Fruit fly (Drosophila melanogaster) whole organism, prepupa: Measurements from ENCODE around the gene CG3505.

ENCODE experiments used
- Blimp-1 ChIP-seq: fragments of 200-800 bp; sonication (Bioruptor generic); optimal IDR thresholded peaks from 3 replicates; lab custom pipeline; 2017; ENCODE audit warnings: missing biosample characterization, missing genetic modification characterization, mild to moderate bottlenecking, moderate library complexity, missing genetic modification reagents
- CG16779 ChIP-seq: fragments of 200-800 bp; sonication (Bioruptor generic); optimal IDR thresholded peaks from 3 replicates; lab custom pipeline; 2017; ENCODE audit warnings: missing biosample characterization, mild to moderate bottlenecking, missing genetic modification characterization
- CG6163 ChIP-seq: fragments of 200-800 bp; sonication (Bioruptor generic); IDR thresholded peaks from 3 replicates; pipeline ENCODE4 v1.3.6; 2022; ENCODE audit warnings: missing biosample characterization, missing genetic modification characterization
- CG6792 ChIP-seq: fragments of 200-800 bp; sonication (Bioruptor generic); optimal IDR thresholded peaks from 3 replicates; lab custom pipeline; 2016; ENCODE audit warnings: missing biosample characterization, missing genetic modification characterization
- CG8319 ChIP-seq: fragments of 200-800 bp; sonication (Bioruptor generic); optimal IDR thresholded peaks from 3 replicates; lab custom pipeline; 2016; ENCODE audit warnings: missing biosample characterization, missing genetic modification characterization
- Met ChIP-seq: fragments of 200-800 bp; sonication (Bioruptor generic); optimal IDR thresholded peaks from 3 replicates; lab custom pipeline; 2016; ENCODE audit warnings: missing biosample characterization, missing genetic modification characterization
- OdsH ChIP-seq: fragments of 200-800 bp; sonication (Bioruptor generic); optimal IDR thresholded peaks from 3 replicates; lab custom pipeline; 2016; ENCODE audit warnings: missing biosample characterization, missing genetic modification characterization
- cyc ChIP-seq: fragments of 200-800 bp; sonication (Bioruptor generic); optimal IDR thresholded peaks from 3 replicates; lab custom pipeline; 2016; ENCODE audit warnings: missing biosample characterization, missing genetic modification characterization
- dac ChIP-seq: fragments of 200-800 bp; sonication (Bioruptor generic); optimal IDR thresholded peaks from 2 replicates; lab custom pipeline; 2017; ENCODE audit warnings: missing biosample characterization, mild to moderate bottlenecking, missing genetic modification characterization
- dsx ChIP-seq: fragments of 200-800 bp; optimal IDR thresholded peaks from 3 replicates; lab custom pipeline; 2019; ENCODE audit warnings: missing biosample characterization, mild to moderate bottlenecking, missing genetic modification characterization, moderate library complexity; ENCODE audit not compliant: poor library complexity, severe bottlenecking
- esn ChIP-seq: fragments of 200-800 bp; sonication (Bioruptor generic); optimal IDR thresholded peaks from 2 replicates; lab custom pipeline; 2016; ENCODE audit warnings: missing biosample characterization, mild to moderate bottlenecking, missing genetic modification characterization, moderate library complexity
- fkh ChIP-seq: fragments of 200-800 bp; sonication (Bioruptor generic); optimal IDR thresholded peaks from 3 replicates; lab custom pipeline; 2017; ENCODE audit warnings: missing biosample characterization, mild to moderate bottlenecking, missing genetic modification characterization, moderate library complexity
- topi ChIP-seq: fragments of 200-800 bp; sonication (Bioruptor generic); optimal IDR thresholded peaks from 3 replicates; lab custom pipeline; 2016; ENCODE audit warnings: missing biosample characterization, missing genetic modification characterization

DNA sequence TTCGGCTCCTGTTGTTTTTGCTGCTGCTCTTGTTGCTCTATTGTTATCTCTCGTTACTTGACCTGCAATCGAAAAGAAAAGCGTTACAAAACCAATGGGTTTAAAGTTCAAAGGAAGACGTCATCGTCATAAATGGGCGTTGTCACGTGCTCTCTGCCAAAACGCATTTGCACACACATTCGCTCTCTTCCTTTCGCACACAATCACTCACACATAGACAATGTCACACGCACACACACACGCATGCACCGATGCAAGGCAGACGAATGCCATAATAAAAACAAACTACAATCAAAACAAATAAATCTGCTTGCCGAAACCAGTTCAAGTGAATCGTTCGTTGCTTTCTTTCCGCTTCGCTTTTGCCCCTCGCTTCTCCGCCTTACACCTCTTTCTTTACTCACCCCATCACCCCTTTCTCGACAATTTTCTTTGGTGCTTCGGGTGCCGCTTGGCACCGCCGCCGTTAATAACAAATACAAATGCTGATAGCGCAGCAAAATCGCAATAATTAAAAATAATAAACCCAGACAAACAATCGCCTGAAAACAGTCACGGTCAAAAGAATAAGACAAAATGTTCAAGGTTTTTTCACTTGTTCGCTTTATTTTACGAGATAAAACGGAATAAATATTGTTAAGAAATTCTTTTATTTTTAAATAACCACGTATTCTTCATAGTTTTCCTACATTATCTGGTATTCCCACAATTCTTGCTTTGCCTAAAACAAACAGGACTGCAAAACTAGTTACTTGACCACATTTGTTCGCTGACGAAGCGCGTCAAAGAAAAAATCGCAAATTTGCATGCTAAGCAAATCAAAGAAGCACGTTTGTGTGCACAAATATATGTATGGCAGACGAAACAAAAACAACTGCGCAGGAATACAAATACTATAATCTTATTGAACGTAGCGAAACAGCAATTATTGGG, 7.7 kb upstream of the CG3505 start:
- TF ChIP-seq cyc (peak; percentile 74), topi (peak; percentile 87), OdsH (peak; percentile 86), dac (GFP tag; lab: Kevin White, UChicago) (peak; percentile 75), dsx (peak; percentile 64), Met (GFP tag; lab: Kevin White, UChicago) (peak; percentile 92), Blimp-1 (GFP tag; lab: Kevin White, UChicago) (peak; percentile 55), CG6792 (GFP tag; lab: Kevin White, UChicago) (peak; percentile 84), esn (GFP tag; lab: Kevin White, UChicago) (peak; percentile 91), fkh (GFP tag; lab: Kevin White, UChicago) (peak; percentile 61), CG16779 (tag; lab: Kevin White, UChicago) (peak; percentile 52), CG6163 (GFP tag; lab: Robert Waterston, UW) (peak; percentile 70), CG8319 (GFP tag; lab: Kevin White, UChicago) (peak; percentile 55)
